Worm (Caenorhabditis elegans) whole organism, young adult: ENCODE results near the gene C48B4.3.

Experiments used
- Y56A3A.18 ChIP-seq: fragments of 200-800 bp; sonication (Bioruptor generic); IDR thresholded peaks from 2 replicates; pipeline ENCODE4 v1.3.6; 2022; ENCODE audit warnings: missing genetic modification reagents, missing genetic modification characterization, missing compliant biosample characterization
- ama-1 ChIP-seq, 3 experiments: fragments of 150-350 bp in 1 of 3; sonication (generic microtip) in 2 of 3; optimal IDR thresholded peaks; 2 replicates each; lab custom pipeline; 2014 to 2018; ENCODE audit warnings: missing biosample characterization in 2 of 3, missing genetic modification characterization in 2 of 3, missing genetic modification reagents in 2 of 3
- hrde-1 ChIP-seq: sonication (generic microtip); optimal IDR thresholded peaks from 2 replicates; lab custom pipeline; 2016; ENCODE audit warnings: missing genetic modification characterization, mild to moderate bottlenecking, missing compliant biosample characterization, moderate library complexity, missing genotype, missing genetic modification reagents, borderline replicate concordance
- madf-6 ChIP-seq: fragments of 200-800 bp; sonication (Bioruptor generic); IDR thresholded peaks from 2 replicates; pipeline ENCODE4 v1.3.6; 2022; ENCODE audit warnings: missing genetic modification reagents, missing genetic modification characterization, missing compliant biosample characterization
- snpc-4 ChIP-seq, 5 experiments: fragments of 150-350 bp in 1 of 5; sonication (generic microtip) in 4 of 5; optimal IDR thresholded peaks; 2 replicates each; lab custom pipeline; 2014 to 2018; ENCODE audit warnings: missing genetic modification characterization in 5 of 5, missing biosample characterization in 3 of 5, antibody characterized with exemption in 2 of 5, mild to moderate bottlenecking in 2 of 5, missing compliant biosample characterization in 2 of 5, missing genotype in 2 of 5, moderate library complexity in 2 of 5, missing genetic modification reagents in 1 of 5
- zim-3 ChIP-seq: sonication (generic microtip); optimal IDR thresholded peaks from 2 replicates; lab custom pipeline; 2017; ENCODE audit warnings: mild to moderate bottlenecking, missing genetic modification characterization, moderate library complexity, missing compliant biosample characterization

- no peak for TF ChIP-seq hrde-1 (tag; lab: Kevin White, UChicago)
- TF ChIP-seq madf-6 (GFP tag; lab: Robert Waterston, UW): no peak
- no peak for TF ChIP-seq Y56A3A.18 (GFP tag; lab: Robert Waterston, UW)
- no peak for TF ChIP-seq snpc-4 (GFP tag; optimal IDR thresholded peaks at IDR 0.05; lab: Kevin White, UChicago)
- TF ChIP-seq snpc-4 (tag; optimal IDR thresholded peaks at IDR 0.05; lab: Kevin White, UChicago): no peak
- TF ChIP-seq zim-3 (tag; lab: Kevin White, UChicago): no peak
- no peak for TF ChIP-seq ama-1 (optimal IDR thresholded peaks at IDR 0.05; lab: Kevin White, UChicago)
- no peak for TF ChIP-seq ama-1 (GFP tag; optimal IDR thresholded peaks at IDR 0.05; lab: Kevin White, UChicago)
These were observed 29.9 kb upstream of the C48B4.3 start, which contains the start of gene bbs-4 for ce11 chrIII:9612097-9612496.
